Fruit fly (Drosophila melanogaster) whole organism, prepupa: Measurements from ENCODE around the gene CG34274.

ENCODE experiments used
- CG3032 ChIP-seq: fragments of 200-800 bp; optimal IDR thresholded peaks from 2 replicates; lab custom pipeline; 2019; ENCODE audit warnings: missing biosample characterization, mild to moderate bottlenecking, missing genetic modification characterization, moderate library complexity
- CG31627 ChIP-seq: fragments of 200-800 bp; sonication (Bioruptor generic); optimal IDR thresholded peaks from 3 replicates; lab custom pipeline; 2016; ENCODE audit warnings: missing biosample characterization, missing genetic modification characterization
- CG32006 ChIP-seq: fragments of 200-800 bp; sonication (Bioruptor generic); optimal IDR thresholded peaks from 3 replicates; lab custom pipeline; 2017; ENCODE audit warnings: missing biosample characterization, mild to moderate bottlenecking, missing genetic modification characterization
- CG34406 ChIP-seq: fragments of 200-800 bp; sonication (Bioruptor generic); optimal IDR thresholded peaks from 3 replicates; lab custom pipeline; 2016; ENCODE audit warnings: missing biosample characterization, missing genetic modification characterization
- CG3919 ChIP-seq: fragments of 200-800 bp; sonication (Bioruptor generic); optimal IDR thresholded peaks from 3 replicates; lab custom pipeline; 2016; ENCODE audit warnings: missing biosample characterization, missing genetic modification characterization
- CG4318 ChIP-seq: fragments of 200-800 bp; sonication (Bioruptor generic); optimal IDR thresholded peaks from 3 replicates; lab custom pipeline; 2017; ENCODE audit warnings: missing biosample characterization, mild to moderate bottlenecking, missing genetic modification characterization
- CG6276 ChIP-seq: fragments of 200-800 bp; sonication (Bioruptor generic); optimal IDR thresholded peaks from 2 replicates; lab custom pipeline; 2017; ENCODE audit warnings: missing biosample characterization, mild to moderate bottlenecking, missing genetic modification characterization
- CG6854 ChIP-seq: fragments of 200-800 bp; sonication (Bioruptor generic); optimal IDR thresholded peaks from 2 replicates; lab custom pipeline; 2017; ENCODE audit warnings: missing biosample characterization, mild to moderate bottlenecking, missing genetic modification characterization
- CG7368 ChIP-seq: fragments of 200-800 bp; sonication (Bioruptor generic); optimal IDR thresholded peaks from 3 replicates; lab custom pipeline; 2016; ENCODE audit warnings: missing biosample characterization, missing genetic modification characterization
- CG8119 ChIP-seq: fragments of 200-800 bp; sonication (Bioruptor generic); IDR thresholded peaks from 3 replicates; pipeline ENCODE4 v1.3.6; 2022; ENCODE audit warnings: missing biosample characterization, missing genetic modification characterization
- CG8319 ChIP-seq: fragments of 200-800 bp; sonication (Bioruptor generic); optimal IDR thresholded peaks from 3 replicates; lab custom pipeline; 2016; ENCODE audit warnings: missing biosample characterization, missing genetic modification characterization
- CG9139 ChIP-seq: fragments of 200-800 bp; sonication (Bioruptor generic); optimal IDR thresholded peaks from 3 replicates; lab custom pipeline; 2017; ENCODE audit warnings: missing biosample characterization, mild to moderate bottlenecking, missing genetic modification characterization
- Eip78C ChIP-seq: fragments of 200-800 bp; sonication (Bioruptor generic); peaks from one replicate; lab custom pipeline; 2016; ENCODE audit warnings: missing biosample characterization, missing genetic modification characterization
- Eip93F ChIP-seq: fragments of 200-800 bp; sonication (Bioruptor generic); optimal IDR thresholded peaks from 2 replicates; lab custom pipeline; 2016; ENCODE audit warnings: missing biosample characterization, mild to moderate bottlenecking, missing genetic modification characterization
- Ets21C ChIP-seq: fragments of 200-800 bp; sonication (Bioruptor generic); optimal IDR thresholded peaks from 3 replicates; lab custom pipeline; 2016; ENCODE audit warnings: missing biosample characterization, missing genetic modification characterization
- Hr38 ChIP-seq: sonication (Bioruptor generic); optimal IDR thresholded peaks from 2 replicates; lab custom pipeline; 2016; ENCODE audit warnings: missing biosample characterization, missing genetic modification characterization
- Hr4 ChIP-seq: fragments of 200-800 bp; sonication (Bioruptor generic); optimal IDR thresholded peaks from 3 replicates; lab custom pipeline; 2016; ENCODE audit warnings: missing biosample characterization, missing genetic modification characterization
- Met ChIP-seq: fragments of 200-800 bp; sonication (Bioruptor generic); optimal IDR thresholded peaks from 3 replicates; lab custom pipeline; 2016; ENCODE audit warnings: missing biosample characterization, missing genetic modification characterization
- OdsH ChIP-seq: fragments of 200-800 bp; sonication (Bioruptor generic); optimal IDR thresholded peaks from 3 replicates; lab custom pipeline; 2016; ENCODE audit warnings: missing biosample characterization, missing genetic modification characterization
- Smox ChIP-seq: fragments of 200-800 bp; sonication (Bioruptor generic); optimal IDR thresholded peaks from 3 replicates; lab custom pipeline; 2016; ENCODE audit warnings: missing biosample characterization, missing genetic modification characterization
- Sox14 ChIP-seq: fragments of 200-800 bp; sonication (Bioruptor generic); optimal IDR thresholded peaks from 3 replicates; lab custom pipeline; 2016; ENCODE audit warnings: missing biosample characterization, missing genetic modification characterization
- Sox15 ChIP-seq: fragments of 200-800 bp; sonication (Bioruptor generic); optimal IDR thresholded peaks from 3 replicates; lab custom pipeline; 2016; ENCODE audit warnings: missing biosample characterization, missing genetic modification characterization
- acj6 ChIP-seq: fragments of 200-800 bp; sonication (Bioruptor generic); optimal IDR thresholded peaks from 3 replicates; lab custom pipeline; 2016; ENCODE audit warnings: missing biosample characterization, missing genetic modification characterization
- cyc ChIP-seq: fragments of 200-800 bp; sonication (Bioruptor generic); optimal IDR thresholded peaks from 3 replicates; lab custom pipeline; 2016; ENCODE audit warnings: missing biosample characterization, missing genetic modification characterization
- eg ChIP-seq: fragments of 200-800 bp; sonication (Bioruptor generic); IDR thresholded peaks from 3 replicates; pipeline ENCODE4 v1.3.6; 2022; ENCODE audit warnings: missing biosample characterization, missing genetic modification characterization
- esn ChIP-seq: fragments of 200-800 bp; sonication (Bioruptor generic); optimal IDR thresholded peaks from 2 replicates; lab custom pipeline; 2016; ENCODE audit warnings: missing biosample characterization, mild to moderate bottlenecking, missing genetic modification characterization, moderate library complexity
- fd85E ChIP-seq: fragments of 200-800 bp; sonication (Bioruptor generic); optimal IDR thresholded peaks from 3 replicates; lab custom pipeline; 2016; ENCODE audit warnings: missing biosample characterization, missing genetic modification characterization
- fkh ChIP-seq: fragments of 200-800 bp; sonication (Bioruptor generic); optimal IDR thresholded peaks from 3 replicates; lab custom pipeline; 2017; ENCODE audit warnings: missing biosample characterization, mild to moderate bottlenecking, missing genetic modification characterization, moderate library complexity
- lz ChIP-seq: fragments of 200-800 bp; sonication (Bioruptor generic); optimal IDR thresholded peaks from 3 replicates; lab custom pipeline; 2016; ENCODE audit warnings: missing biosample characterization, missing genetic modification characterization
- pdm3 ChIP-seq: fragments of 200-800 bp; sonication (Bioruptor generic); optimal IDR thresholded peaks from 3 replicates; lab custom pipeline; 2016; ENCODE audit warnings: missing biosample characterization, missing genetic modification characterization
- ss ChIP-seq, 2 experiments: fragments of 200-800 bp; sonication (Bioruptor generic); optimal IDR thresholded peaks; 2 replicates in 1 of 2; 3 replicates in 1 of 2; lab custom pipeline; 2017 to 2018; ENCODE audit warnings: mild to moderate bottlenecking in 2 of 2, missing biosample characterization in 2 of 2, missing genetic modification characterization in 2 of 2, moderate library complexity in 1 of 2
- svp ChIP-seq: fragments of 200-800 bp; sonication (Bioruptor generic); peaks from one replicate; lab custom pipeline; 2016; ENCODE audit warnings: missing biosample characterization, missing genetic modification characterization

Gene CG34274

dm6 chr3R:15731446-15731845 is at the start of gene CG34274:
CG34274 (plus strand) TSS chr3R:15731746.
- TF ChIP-seq eg (GFP tag; lab: Robert Waterston, UW) = no peak
- no peak for TF ChIP-seq Ets21C (GFP tag; lab: Kevin White, UChicago)
- TF ChIP-seq, all 60 proteins: peak for 0

- no peak for TF ChIP-seq esn (GFP tag; lab: Kevin White, UChicago)
- peak; percentile 37 for TF ChIP-seq Sox14 (GFP tag; lab: Kevin White, UChicago)
- no peak for TF ChIP-seq CG31627
- TF ChIP-seq CG9139 = no peak
- no peak for TF ChIP-seq Sox15 (GFP tag; lab: Kevin White, UChicago)
- TF ChIP-seq CG3919 = no peak
- no peak for TF ChIP-seq CG8319 (GFP tag; lab: Kevin White, UChicago)
- TF ChIP-seq Eip93F (GFP tag; lab: Kevin White, UChicago) = no peak
These were observed 43.1 kb upstream of the CG34274 start for dm6 chr3R:15688441-15688840.

dm6 chr3R:15692786-15693185 is 38.8 kb upstream of the CG34274 start, which contains the start of gene CG31446:
CG31446 (plus strand) TSS chr3R:15693086.
- TF ChIP-seq CG9139 = no peak
- TF ChIP-seq fd85E (GFP tag; lab: Kevin White, UChicago) = no peak
- no peak for TF ChIP-seq pdm3 (GFP tag; lab: Kevin White, UChicago)
- no peak for TF ChIP-seq OdsH
- TF ChIP-seq ss (GFP tag; optimal IDR thresholded peaks at IDR 0.05; lab: Kevin White, UChicago) = no peak
- no peak for TF ChIP-seq eg (GFP tag; lab: Robert Waterston, UW)
- TF ChIP-seq CG6276 (GFP tag; lab: Kevin White, UChicago) = no peak
- no peak for TF ChIP-seq fkh (GFP tag; lab: Kevin White, UChicago)
- TF ChIP-seq CG3032 (tag; lab: Kevin White, UChicago) = no peak

- peak; percentile 25 for TF ChIP-seq fkh (GFP tag; lab: Kevin White, UChicago)
- TF ChIP-seq svp (GFP tag; lab: Kevin White, UChicago) = no peak
- no peak for TF ChIP-seq CG6854 (GFP tag; lab: Kevin White, UChicago)
- TF ChIP-seq OdsH = no peak
- no peak for TF ChIP-seq CG8319 (GFP tag; lab: Kevin White, UChicago)
These were observed 37.2 kb upstream of the CG34274 start for dm6 chr3R:15694332-15694731.

- TF ChIP-seq svp (GFP tag; lab: Kevin White, UChicago) (peak; percentile 51), CG34406 (GFP tag; lab: Kevin White, UChicago) (no peak)
These were observed 36.6 kb upstream of the CG34274 start, which contains the start of gene CG5399 for dm6 chr3R:15694941-15695340. CG5399 (plus strand) TSS chr3R:15695241.

- no peak for TF ChIP-seq Hr38 (GFP tag; lab: Kevin White, UChicago)
- no peak for TF ChIP-seq CG32006
- no peak for TF ChIP-seq CG7368 (GFP tag; lab: Kevin White, UChicago)
- no peak for TF ChIP-seq CG4318 (GFP tag; lab: Kevin White, UChicago)
- TF ChIP-seq CG9139 = no peak
- no peak for TF ChIP-seq acj6 (GFP tag; lab: Kevin White, UChicago)
- no peak for TF ChIP-seq Met (GFP tag; lab: Kevin White, UChicago)
- no peak for TF ChIP-seq Smox (GFP tag; lab: Kevin White, UChicago)
- TF ChIP-seq lz (GFP tag; lab: Kevin White, UChicago) = no peak
- no peak for TF ChIP-seq OdsH
- TF ChIP-seq CG8119 (GFP tag; lab: Robert Waterston, UW) = no peak
- TF ChIP-seq, all 60 proteins: peak for 0
These were observed 35.0 kb upstream of the CG34274 start for dm6 chr3R:15696461-15697044.

- no peak for TF ChIP-seq Hr4 (GFP tag; lab: Kevin White, UChicago)
- TF ChIP-seq Eip78C = peak; percentile 23
- no peak for TF ChIP-seq cyc (GFP tag; lab: Kevin White, UChicago)
These were observed 30.7 kb upstream of the CG34274 start for dm6 chr3R:15700801-15701200.
